Worm (Caenorhabditis elegans) whole organism, L1 larva: ENCODE results near the gene cyp-35A3.

ENCODE experiments used
- F16B12.6 ChIP-seq: fragments of 150-350 bp; optimal IDR thresholded peaks from 2 replicates; lab custom pipeline; 2014; ENCODE audit warnings: missing biosample characterization, missing genetic modification characterization
- ceh-82 ChIP-seq, 3 experiments: fragments of 150-350 bp in 1 of 3; sonication (generic microtip) in 2 of 3; optimal IDR thresholded peaks; 2 replicates each; lab custom pipeline; 2014 to 2017; ENCODE audit warnings: missing biosample characterization in 3 of 3, missing genetic modification characterization in 3 of 3
- ceh-88 ChIP-seq: fragments of 200-800 bp; sonication (Bioruptor generic); IDR thresholded peaks from 2 replicates; pipeline ENCODE4 v1.3.6; 2022; ENCODE audit warnings: missing genetic modification characterization, missing compliant biosample characterization
- dpl-1 ChIP-seq, 3 experiments: fragments of 150-350 bp in 2 of 3; sonication (generic microtip) in 1 of 3; optimal IDR thresholded peaks; 2 replicates each; lab custom pipeline; 2014 to 2017; ENCODE audit warnings: missing biosample characterization in 3 of 3, missing genetic modification characterization in 3 of 3, missing genetic modification reagents in 3 of 3
- dsc-1 ChIP-seq: sonication (generic microtip); optimal IDR thresholded peaks from 2 replicates; lab custom pipeline; 2016; ENCODE audit warnings: mild to moderate bottlenecking, missing genetic modification characterization, missing compliant biosample characterization
- efl-1 ChIP-seq, 4 experiments: fragments of 150-350 bp; optimal IDR thresholded peaks in 3 of 4; peaks in 1 of 4; 1 replicate in 1 of 4; 2 replicates in 3 of 4; lab custom pipeline; 2014; ENCODE audit warnings: missing biosample characterization in 2 of 4, missing genetic modification characterization in 2 of 4, missing genetic modification reagents in 2 of 4
- egl-13 ChIP-seq: sonication (generic microtip); optimal IDR thresholded peaks from 2 replicates; lab custom pipeline; 2016; ENCODE audit warnings: missing genotype, missing genetic modification reagents, missing genetic modification characterization, missing compliant biosample characterization
- elt-3 ChIP-seq, 6 experiments: fragments of 150-350 bp in 1 of 6; sonication (generic microtip); optimal IDR thresholded peaks; 2 replicates each; lab custom pipeline; 2017 to 2018; ENCODE audit warnings: missing biosample characterization in 6 of 6, missing genetic modification characterization in 6 of 6, inconsistent platforms in 1 of 6
- fkh-10 ChIP-seq: sonication (generic microtip); optimal IDR thresholded peaks from 2 replicates; lab custom pipeline; 2017; ENCODE audit warnings: missing biosample characterization, missing genetic modification reagents, missing genetic modification characterization
- fkh-8 ChIP-seq: sonication (generic microtip); optimal IDR thresholded peaks from 2 replicates; lab custom pipeline; 2016; ENCODE audit warnings: mild to moderate bottlenecking, missing genetic modification characterization, missing compliant biosample characterization
- grh-1 ChIP-seq: fragments of 200-800 bp; sonication (Bioruptor generic); IDR thresholded peaks from 2 replicates; pipeline ENCODE4 v1.3.6; 2022; ENCODE audit warnings: missing genetic modification reagents, missing genetic modification characterization, missing compliant biosample characterization
- hlh-4 ChIP-seq: sonication (generic microtip); optimal IDR thresholded peaks from 2 replicates; lab custom pipeline; 2016; ENCODE audit warnings: mild to moderate bottlenecking, missing genetic modification characterization, missing compliant biosample characterization
- irx-1 ChIP-seq: sonication (generic microtip); optimal IDR thresholded peaks from 2 replicates; lab custom pipeline; 2016; ENCODE audit warnings: missing genetic modification characterization, missing compliant biosample characterization
- isw-1 ChIP-seq: fragments of 200-800 bp; sonication (Bioruptor generic); IDR thresholded peaks from 2 replicates; pipeline ENCODE4 v1.3.6; 2022; ENCODE audit warnings: missing genetic modification characterization, missing compliant biosample characterization
- lin-15B ChIP-seq: fragments of 150-350 bp; sonication (generic microtip); optimal IDR thresholded peaks from 3 replicates; lab custom pipeline; 2014; ENCODE audit warnings: missing biosample characterization, missing genetic modification characterization
- lin-35 ChIP-seq, 2 experiments: fragments of 150-350 bp; optimal IDR thresholded peaks; 2 replicates each; lab custom pipeline; 2014; ENCODE audit warnings: missing biosample characterization in 2 of 2, missing genetic modification characterization in 2 of 2, missing genetic modification reagents in 2 of 2
- lsy-2 ChIP-seq, 2 experiments: fragments of 150-350 bp; optimal IDR thresholded peaks; 2 replicates each; lab custom pipeline; 2014; ENCODE audit warnings: missing biosample characterization in 2 of 2, missing genetic modification characterization in 2 of 2
- mab-9 ChIP-seq: fragments of 200-800 bp; sonication (Bioruptor generic); IDR thresholded peaks from 2 replicates; pipeline ENCODE4 v1.3.6; 2022; ENCODE audit warnings: missing genetic modification reagents, missing genetic modification characterization, missing compliant biosample characterization
- mef-2 ChIP-seq: fragments of 150-350 bp; optimal IDR thresholded peaks from 2 replicates; lab custom pipeline; 2014; ENCODE audit warnings: missing biosample characterization, missing genetic modification characterization
- nhr-11 ChIP-seq: fragments of 150-350 bp; optimal IDR thresholded peaks from 2 replicates; lab custom pipeline; 2014; ENCODE audit warnings: missing biosample characterization, missing genetic modification characterization
- nhr-12 ChIP-seq: sonication (generic microtip); optimal IDR thresholded peaks from 2 replicates; lab custom pipeline; 2017; ENCODE audit warnings: missing biosample characterization, missing genetic modification characterization
- nhr-19 ChIP-seq: fragments of 200-800 bp; sonication (Bioruptor generic); conservative IDR thresholded peaks from 2 replicates; pipeline ENCODE4 v1.3.6; 2022; ENCODE audit warnings: missing genetic modification characterization, missing compliant biosample characterization
- nhr-20 ChIP-seq: sonication (generic microtip); optimal IDR thresholded peaks from 2 replicates; lab custom pipeline; 2016; ENCODE audit warnings: mild to moderate bottlenecking, missing genetic modification characterization, missing compliant biosample characterization
- nhr-237 ChIP-seq: fragments of 150-350 bp; optimal IDR thresholded peaks from 2 replicates; lab custom pipeline; 2014; ENCODE audit warnings: missing biosample characterization, missing genetic modification characterization
- nhr-47 ChIP-seq: sonication (generic microtip); optimal IDR thresholded peaks from 2 replicates; lab custom pipeline; 2016; ENCODE audit warnings: mild to moderate bottlenecking, missing genetic modification characterization, moderate library complexity, missing compliant biosample characterization
- nhr-76 ChIP-seq: sonication (generic microtip); optimal IDR thresholded peaks from 2 replicates; lab custom pipeline; 2017; ENCODE audit warnings: missing biosample characterization, missing genetic modification characterization
- nhr-84 ChIP-seq: sonication (generic microtip); optimal IDR thresholded peaks from 2 replicates; lab custom pipeline; 2017; ENCODE audit warnings: missing biosample characterization, missing genetic modification characterization
- nhr-85 ChIP-seq: sonication (generic microtip); peaks from one replicate; lab custom pipeline; 2016; ENCODE audit warnings: missing genetic modification characterization, inconsistent platforms, missing compliant biosample characterization
- rnt-1 ChIP-seq: sonication (generic microtip); optimal IDR thresholded peaks from 2 replicates; lab custom pipeline; 2016; ENCODE audit warnings: mild to moderate bottlenecking, missing genetic modification characterization, moderate library complexity, missing compliant biosample characterization
- sox-4 ChIP-seq: sonication (generic microtip); optimal IDR thresholded peaks from 2 replicates; lab custom pipeline; 2016; ENCODE audit warnings: missing genetic modification characterization, missing compliant biosample characterization
- swsn-7 ChIP-seq: sonication (generic microtip); optimal IDR thresholded peaks from 2 replicates; lab custom pipeline; 2016; ENCODE audit warnings: missing genetic modification characterization, missing compliant biosample characterization
- unc-130 ChIP-seq: fragments of 150-350 bp; optimal IDR thresholded peaks from 2 replicates; lab custom pipeline; 2017; ENCODE audit warnings: missing biosample characterization, missing genetic modification characterization, inconsistent platforms
- unc-62 ChIP-seq: fragments of 150-350 bp; optimal IDR thresholded peaks from 2 replicates; lab custom pipeline; 2014; ENCODE audit warnings: missing biosample characterization, missing genetic modification reagents, missing genetic modification characterization
- unc-86 ChIP-seq: sonication (generic microtip); optimal IDR thresholded peaks from 2 replicates; lab custom pipeline; 2016; ENCODE audit warnings: missing genetic modification characterization, missing compliant biosample characterization
- unc-98 ChIP-seq: fragments of 200-800 bp; sonication (Bioruptor generic); IDR thresholded peaks from 2 replicates; pipeline ENCODE4 v1.3.6; 2022; ENCODE audit warnings: missing genetic modification characterization, missing compliant biosample characterization
- xbp-1 ChIP-seq: sonication (generic microtip); optimal IDR thresholded peaks from 2 replicates; lab custom pipeline; 2016; ENCODE audit warnings: missing genetic modification characterization, missing compliant biosample characterization
- zag-1 ChIP-seq: fragments of 150-350 bp; optimal IDR thresholded peaks from 2 replicates; lab custom pipeline; 2014; ENCODE audit warnings: missing biosample characterization, missing genetic modification characterization
- ztf-4 ChIP-seq: fragments of 150-350 bp; optimal IDR thresholded peaks from 2 replicates; lab custom pipeline; 2014; ENCODE audit warnings: missing biosample characterization, missing genetic modification characterization

cyp-35A3 gene

ce11 chrV:4043632-4044031, 21.2 kb downstream of the cyp-35A3 start, which contains the start of gene phat-3:
TSS of gene phat-3 (plus strand) at chrV:4043932.
- TF ChIP-seq nhr-76 (tag; lab: Kevin White, UChicago) (no peak), unc-62 (GFP tag; lab: Kevin White, UChicago) (no peak), nhr-11 (no peak), sox-4 (no peak), ceh-82 (tag; optimal IDR thresholded peaks at IDR 0.05; lab: Kevin White, UChicago) (no peak), mef-2 (tag; lab: Kevin White, UChicago) (no peak), nhr-47 (tag; lab: Kevin White, UChicago) (no peak), F16B12.6 (no peak), isw-1 (no peak), elt-3 (tag; optimal IDR thresholded peaks at IDR 0.05; lab: Kevin White, UChicago) (no peak), lin-15B (tag; lab: Kevin White, UChicago) (no peak), hlh-4 (tag; lab: Kevin White, UChicago) (no peak), ztf-4 (no peak)

DNA sequence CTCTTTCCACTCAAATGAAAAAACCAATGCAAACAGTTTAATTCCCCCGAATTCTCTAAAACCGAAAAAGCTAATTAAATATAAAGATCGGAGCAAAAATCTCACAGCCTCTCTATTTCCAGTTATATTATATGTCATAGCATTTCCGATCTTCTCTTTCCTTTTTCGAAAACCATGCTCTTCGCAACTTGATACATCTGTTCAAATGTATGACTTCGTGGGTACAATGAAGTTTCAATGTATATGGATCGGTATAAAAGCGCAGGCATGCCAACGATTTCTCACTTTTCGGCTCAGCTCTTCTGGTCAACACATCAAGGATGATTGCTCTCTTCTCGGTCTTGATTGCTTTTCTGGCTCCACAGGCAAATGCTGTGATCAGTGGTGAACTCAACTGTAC, 23.7 kb downstream of the cyp-35A3 start, which contains the start of gene phat-7:
phat-7 (plus strand) TSS at position 301 of the 400 bp plus-strand sequence.
- TF ChIP-seq zag-1 (tag; lab: Kevin White, UChicago) = no peak

DNA sequence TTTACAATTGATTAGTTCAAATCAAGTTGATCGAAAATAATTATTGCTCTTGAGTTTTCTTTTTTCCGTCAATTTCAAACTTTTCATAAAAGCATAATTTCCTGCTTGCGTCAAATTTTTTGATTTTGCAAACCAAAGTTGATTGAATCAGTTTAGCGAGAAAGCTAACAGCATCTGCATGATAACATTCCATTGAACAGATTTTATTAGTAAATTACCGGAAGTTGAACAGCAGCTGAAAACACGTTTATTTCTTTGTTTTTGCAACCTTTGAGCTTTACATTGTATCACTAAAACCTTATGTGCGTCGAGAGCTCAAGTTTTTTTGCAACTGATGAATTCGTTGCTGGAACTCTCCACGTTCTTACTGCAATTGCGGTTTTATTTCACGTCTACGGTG, 25.1 kb downstream of the cyp-35A3 start, which contains the start of gene srh-169:
srh-169 (plus strand) TSS at position 301 of the 400 bp plus-strand sequence.
- TF ChIP-seq nhr-237 (tag; lab: Kevin White, UChicago) = no peak
- no peak for TF ChIP-seq efl-1 (optimal IDR thresholded peaks at IDR 0.05; lab: Kevin White, UChicago)
- TF ChIP-seq efl-1 (GFP tag; optimal IDR thresholded peaks at IDR 0.05 in 1 of 2; lab: Kevin White, UChicago) = peak in 1 of 2 experiments; percentile 24

DNA sequence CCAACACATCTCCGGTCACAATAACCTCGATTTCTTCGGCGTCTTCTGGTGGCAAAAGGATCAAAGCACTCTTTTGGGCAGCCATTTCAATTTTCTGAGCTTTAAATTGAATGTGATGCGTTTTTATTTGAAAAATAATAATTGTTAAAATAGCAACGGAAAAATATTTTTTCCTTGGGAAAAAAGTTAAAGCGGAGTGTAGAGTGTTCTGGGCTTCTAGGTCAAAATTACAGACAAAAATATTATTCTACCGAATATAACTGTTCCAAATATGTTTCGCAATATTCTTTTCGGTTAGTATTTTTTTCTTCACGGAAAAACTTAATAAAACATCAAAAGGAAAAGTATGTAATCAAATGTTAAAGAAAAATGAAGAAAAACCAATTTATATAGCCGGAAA, 32.6 kb downstream of the cyp-35A3 start, which contains the start of gene djr-1.2:
djr-1.2 (minus strand) TSS at position 101 of the 400 bp plus-strand sequence.
- TF ChIP-seq nhr-12 (tag; lab: Kevin White, UChicago) (no peak), efl-1 (optimal IDR thresholded peaks at IDR 0.05; lab: Kevin White, UChicago) (no peak), efl-1 (GFP tag; optimal IDR thresholded peaks at IDR 0.05 in 1 of 2; lab: Kevin White, UChicago) (peak in 1 of 2 experiments; percentile 62)

DNA sequence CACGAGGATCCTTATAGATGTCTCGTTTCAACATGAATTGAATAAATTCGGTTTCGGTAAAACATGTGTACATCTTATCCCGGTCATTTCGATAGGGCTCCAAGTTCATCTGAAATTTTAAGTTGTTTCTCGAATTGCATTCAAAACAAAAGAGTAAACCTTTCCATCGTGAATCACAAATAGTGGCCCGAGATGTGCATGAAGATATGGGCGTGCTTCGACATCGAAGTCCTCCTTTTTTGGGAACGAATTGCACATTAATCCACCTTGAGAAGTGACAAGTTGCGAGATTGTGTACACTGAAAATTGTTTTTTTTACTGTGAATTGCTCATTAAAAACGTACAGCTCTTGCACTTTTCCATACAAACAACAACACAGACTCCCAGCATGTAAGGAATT, 33.8 kb downstream of the cyp-35A3 start:
- no peak for TF ChIP-seq ztf-4
- TF ChIP-seq irx-1 (tag; lab: Kevin White, UChicago) = no peak
- no peak for TF ChIP-seq ceh-82 (tag; optimal IDR thresholded peaks at IDR 0.05; lab: Kevin White, UChicago)
- TF ChIP-seq dpl-1 (GFP tag; optimal IDR thresholded peaks at IDR 0.05; lab: Kevin White, UChicago) = no peak
- TF ChIP-seq nhr-11 = no peak
- no peak for TF ChIP-seq nhr-84 (tag; lab: Kevin White, UChicago)
- TF ChIP-seq egl-13 (tag; lab: Kevin White, UChicago) = no peak
- no peak for TF ChIP-seq lsy-2 (tag; optimal IDR thresholded peaks at IDR 0.05; lab: Kevin White, UChicago)
- TF ChIP-seq nhr-47 (tag; lab: Kevin White, UChicago) = no peak
- no peak for TF ChIP-seq hlh-4 (tag; lab: Kevin White, UChicago)
- TF ChIP-seq unc-130 (tag; lab: Kevin White, UChicago) = no peak
- TF ChIP-seq nhr-19 (GFP tag; lab: Robert Waterston, UW) = no peak
- TF ChIP-seq fkh-10 = no peak

DNA sequence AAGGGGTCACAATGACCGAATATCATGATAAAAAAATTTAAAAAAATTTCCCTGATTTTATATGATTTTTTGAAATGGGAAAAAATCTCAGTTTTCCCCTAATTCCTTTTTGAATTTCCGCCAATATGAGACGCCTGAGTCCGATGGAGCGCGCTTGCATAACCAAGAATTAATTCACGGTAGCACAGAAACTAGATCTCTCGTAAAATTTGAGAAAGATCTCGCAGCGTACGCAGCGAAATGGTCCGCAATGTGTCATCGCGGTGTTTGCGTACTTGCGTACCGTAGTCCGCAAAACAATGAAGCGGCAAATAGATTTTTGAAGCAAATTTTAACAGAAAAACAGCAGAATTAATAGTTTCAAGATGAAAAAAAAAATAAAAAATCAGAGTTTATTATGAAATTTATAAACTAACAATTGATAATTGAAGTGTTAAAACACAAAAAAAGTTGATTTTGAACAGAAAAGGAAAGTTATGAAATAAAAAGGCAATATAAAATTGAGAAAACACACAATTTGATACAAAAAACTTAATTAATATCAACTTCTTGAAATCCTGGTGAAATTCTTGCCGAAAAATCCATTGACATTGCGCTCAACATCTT, 41.3 kb downstream of the cyp-35A3 start:
- TF ChIP-seq nhr-85 (tag; lab: Kevin White, UChicago) (peak; percentile 65), unc-98 (GFP tag; lab: Robert Waterston, UW) (peak; percentile 89), ceh-88 (GFP tag; lab: Robert Waterston, UW) (peak; percentile 84), fkh-8 (tag; lab: Kevin White, UChicago) (peak; percentile 19), dsc-1 (tag; lab: Kevin White, UChicago) (peak; percentile 38), rnt-1 (peak; percentile 58), efl-1 (optimal IDR thresholded peaks at IDR 0.05; lab: Kevin White, UChicago) (peak; percentile 62 to 75), efl-1 (GFP tag; optimal IDR thresholded peaks at IDR 0.05 in 1 of 2; lab: Kevin White, UChicago) (peak; percentile 69 to 96), lsy-2 (tag; optimal IDR thresholded peaks at IDR 0.05; lab: Kevin White, UChicago) (peak; percentile 81 to 93), swsn-7 (tag; lab: Kevin White, UChicago) (peak; percentile 37), nhr-20 (peak; percentile 48), F16B12.6 (peak; percentile 49), nhr-47 (tag; lab: Kevin White, UChicago) (peak; percentile 73), mab-9 (GFP tag; lab: Robert Waterston, UW) (peak; percentile 84), dpl-1 (GFP tag; optimal IDR thresholded peaks at IDR 0.05; lab: Kevin White, UChicago) (peak; percentile 42 to 67 (median 48)), grh-1 (GFP tag; lab: Robert Waterston, UW) (peak; percentile 86), lin-35 (GFP tag; optimal IDR thresholded peaks at IDR 0.05; lab: Kevin White, UChicago) (peak; percentile 48 to 70), xbp-1 (tag; lab: Kevin White, UChicago) (peak; percentile 45), isw-1 (peak; percentile 88), unc-86 (tag; lab: Kevin White, UChicago) (peak; percentile 34), nhr-19 (GFP tag; lab: Robert Waterston, UW) (peak; percentile 93)
